Fruit fly (Drosophila melanogaster) whole organism, embryonic: ENCODE measurements around the gene cerv.

ENCODE experiments used
- ATbp ChIP-seq: fragments of 200-800 bp; sonication (Bioruptor generic); optimal IDR thresholded peaks from 2 replicates; lab custom pipeline; 2017; ENCODE audit warnings: missing biosample characterization, mild to moderate bottlenecking, missing genetic modification characterization, missing genetic modification reagents
- Aef1 ChIP-seq: fragments of 200-800 bp; sonication (Bioruptor generic); IDR thresholded peaks from 3 replicates; pipeline ENCODE4 v1.3.6; 2022; ENCODE audit warnings: missing biosample characterization, missing genetic modification characterization
- Antp ChIP-seq: fragments of 200-800 bp; sonication (Bioruptor generic); optimal IDR thresholded peaks from 3 replicates; lab custom pipeline; 2016; ENCODE audit warnings: missing biosample characterization, missing genetic modification characterization
- CG10147 ChIP-seq: fragments of 200-800 bp; sonication (Bioruptor generic); optimal IDR thresholded peaks from 2 replicates; lab custom pipeline; 2019; ENCODE audit warnings: missing biosample characterization, mild to moderate bottlenecking, missing genetic modification characterization, moderate library complexity
- CG10431 ChIP-seq: fragments of 200-800 bp; sonication (Bioruptor generic); optimal IDR thresholded peaks from 3 replicates; lab custom pipeline; 2018; ENCODE audit warnings: missing biosample characterization, mild to moderate bottlenecking, missing genetic modification characterization
- CG11560 ChIP-seq: fragments of 200-800 bp; sonication (Bioruptor generic); IDR thresholded peaks from 3 replicates; pipeline ENCODE4 v1.3.6; 2022; ENCODE audit warnings: missing biosample characterization, missing genetic modification characterization
- CG12659 ChIP-seq: fragments of 200-800 bp; sonication (Bioruptor generic); optimal IDR thresholded peaks from 3 replicates; lab custom pipeline; 2017; ENCODE audit warnings: mild to moderate bottlenecking, missing biosample characterization, missing genetic modification reagents, missing genetic modification characterization
- CG14050 ChIP-seq: fragments of 200-800 bp; sonication (Bioruptor generic); IDR thresholded peaks from 3 replicates; pipeline ENCODE4 v1.3.6; 2022; ENCODE audit warnings: missing biosample characterization, missing genetic modification characterization
- CG14441 ChIP-seq: fragments of 200-800 bp; sonication (Bioruptor generic); IDR thresholded peaks from 2 replicates; pipeline ENCODE4 v1.3.6; 2022; ENCODE audit warnings: missing biosample characterization, missing genetic modification characterization
- CG15479 ChIP-seq: fragments of 200-800 bp; sonication (Bioruptor generic); optimal IDR thresholded peaks from 3 replicates; lab custom pipeline; 2019; ENCODE audit warnings: missing biosample characterization, mild to moderate bottlenecking, missing genetic modification characterization, moderate library complexity
- CG1602 ChIP-seq: fragments of 200-800 bp; sonication (Bioruptor generic); optimal IDR thresholded peaks from 3 replicates; lab custom pipeline; 2016; ENCODE audit warnings: missing biosample characterization, missing genetic modification characterization
- CG16863 ChIP-seq: fragments of 200-800 bp; sonication (Bioruptor generic); optimal IDR thresholded peaks from 3 replicates; lab custom pipeline; 2016; ENCODE audit warnings: missing biosample characterization, missing genetic modification characterization
- CG17802 ChIP-seq: fragments of 200-800 bp; sonication (Bioruptor generic); optimal IDR thresholded peaks from 2 replicates; lab custom pipeline; 2018; ENCODE audit warnings: missing biosample characterization, mild to moderate bottlenecking, missing genetic modification characterization, moderate library complexity
- CG2712 ChIP-seq: fragments of 200-800 bp; optimal IDR thresholded peaks from 3 replicates; lab custom pipeline; 2019; ENCODE audit warnings: missing biosample characterization, mild to moderate bottlenecking, missing genetic modification characterization, moderate library complexity
- CG2889 ChIP-seq: fragments of 200-800 bp; sonication (Bioruptor generic); IDR thresholded peaks from 3 replicates; pipeline ENCODE4 v1.3.6; 2022; ENCODE audit warnings: missing biosample characterization, missing genetic modification characterization
- CG31365 ChIP-seq: fragments of 200-800 bp; sonication (Bioruptor generic); optimal IDR thresholded peaks from 2 replicates; lab custom pipeline; 2018; ENCODE audit warnings: missing biosample characterization, mild to moderate bottlenecking, missing genetic modification characterization
- CG31388 ChIP-seq: fragments of 200-800 bp; sonication (Bioruptor generic); optimal IDR thresholded peaks from 2 replicates; lab custom pipeline; 2016; ENCODE audit warnings: missing biosample characterization, missing genetic modification characterization
- CG6654 ChIP-seq: fragments of 200-800 bp; sonication (Bioruptor generic); optimal IDR thresholded peaks from 2 replicates; lab custom pipeline; 2017; ENCODE audit warnings: missing biosample characterization, mild to moderate bottlenecking, missing genetic modification characterization
- CG7372 ChIP-seq: fragments of 200-800 bp; sonication (Bioruptor generic); IDR thresholded peaks from 2 replicates; pipeline ENCODE4 v1.3.6; 2022; ENCODE audit warnings: missing biosample characterization, missing genetic modification characterization
- CG9817 ChIP-seq: fragments of 200-800 bp; sonication (Bioruptor generic); optimal IDR thresholded peaks from 2 replicates; lab custom pipeline; 2018; ENCODE audit warnings: missing biosample characterization, mild to moderate bottlenecking, missing genetic modification characterization, moderate library complexity
- CTCF ChIP-seq: fragments of 200-800 bp; sonication (Bioruptor generic); optimal IDR thresholded peaks from 2 replicates; lab custom pipeline; 2017; ENCODE audit warnings: missing biosample characterization, mild to moderate bottlenecking, missing genetic modification characterization, moderate library complexity
- CoRest ChIP-seq: fragments of 200-800 bp; sonication (Bioruptor generic); optimal IDR thresholded peaks from 3 replicates; lab custom pipeline; 2018; ENCODE audit warnings: missing biosample characterization, mild to moderate bottlenecking, missing genetic modification characterization, moderate library complexity
- CrebB ChIP-seq: fragments of 200-800 bp; sonication (Bioruptor generic); optimal IDR thresholded peaks from 3 replicates; lab custom pipeline; 2018; ENCODE audit warnings: missing biosample characterization, mild to moderate bottlenecking, missing genetic modification characterization
- H2.0 ChIP-seq: fragments of 200-800 bp; sonication (Bioruptor generic); IDR thresholded peaks from 2 replicates; pipeline ENCODE4 v1.3.6; 2022; ENCODE audit warnings: missing biosample characterization, missing genetic modification characterization
- HmgD ChIP-seq: fragments of 200-800 bp; sonication (Bioruptor generic); optimal IDR thresholded peaks from 3 replicates; lab custom pipeline; 2016; ENCODE audit warnings: missing biosample characterization, missing genetic modification characterization
- Mad ChIP-seq: fragments of 200-800 bp; sonication (Bioruptor generic); optimal IDR thresholded peaks from 2 replicates; lab custom pipeline; 2016; ENCODE audit warnings: missing biosample characterization, missing genetic modification characterization
- Nf-YA ChIP-seq: fragments of 200-800 bp; sonication (Bioruptor generic); IDR thresholded peaks from 2 replicates; pipeline ENCODE4 v1.3.6; 2022; ENCODE audit warnings: missing biosample characterization, missing genetic modification characterization
- Nf-YB ChIP-seq: fragments of 200-800 bp; sonication (Bioruptor generic); optimal IDR thresholded peaks from 3 replicates; lab custom pipeline; 2019; ENCODE audit warnings: missing biosample characterization, mild to moderate bottlenecking, missing genetic modification characterization, moderate library complexity
- Sox100B ChIP-seq: fragments of 200-800 bp; sonication (Bioruptor generic); optimal IDR thresholded peaks from 3 replicates; lab custom pipeline; 2018; ENCODE audit warnings: missing biosample characterization, mild to moderate bottlenecking, missing genetic modification characterization
- Sox102F ChIP-seq: fragments of 200-800 bp; sonication (Bioruptor generic); optimal IDR thresholded peaks from 2 replicates; lab custom pipeline; 2018; ENCODE audit warnings: missing biosample characterization, mild to moderate bottlenecking, missing genetic modification characterization, moderate library complexity
- Sry-β ChIP-seq: fragments of 200-800 bp; sonication (Bioruptor generic); optimal IDR thresholded peaks from 2 replicates; lab custom pipeline; 2018; ENCODE audit warnings: missing biosample characterization, mild to moderate bottlenecking, missing genetic modification characterization, moderate library complexity
- Xbp1 ChIP-seq: fragments of 200-800 bp; sonication (Bioruptor generic); optimal IDR thresholded peaks from 3 replicates; lab custom pipeline; 2016; ENCODE audit warnings: missing biosample characterization, mild to moderate bottlenecking, missing genetic modification characterization
- ac ChIP-seq: fragments of 200-800 bp; sonication (Bioruptor generic); optimal IDR thresholded peaks from 3 replicates; lab custom pipeline; 2017; ENCODE audit warnings: missing biosample characterization, mild to moderate bottlenecking, missing genetic modification characterization
- croc ChIP-seq: fragments of 200-800 bp; sonication (Bioruptor generic); conservative IDR thresholded peaks from 3 replicates; pipeline ENCODE4 v1.3.6; 2022; ENCODE audit warnings: missing biosample characterization, missing genetic modification characterization
- crol ChIP-seq: fragments of 200-800 bp; sonication (Bioruptor generic); IDR thresholded peaks from 2 replicates; pipeline ENCODE4 v1.3.6; 2022; ENCODE audit warnings: missing biosample characterization, missing genetic modification characterization
- danr ChIP-seq: fragments of 200-800 bp; sonication (Bioruptor generic); IDR thresholded peaks from 2 replicates; pipeline ENCODE4 v1.3.6; 2022; ENCODE audit warnings: missing biosample characterization, missing genetic modification characterization
- disco-r ChIP-seq: fragments of 200-800 bp; sonication (Bioruptor generic); optimal IDR thresholded peaks from 2 replicates; lab custom pipeline; 2016; ENCODE audit warnings: missing biosample characterization, missing genetic modification characterization
- ewg ChIP-seq: fragments of 200-800 bp; sonication (Bioruptor generic); optimal IDR thresholded peaks from 3 replicates; lab custom pipeline; 2017; ENCODE audit warnings: mild to moderate bottlenecking, missing biosample characterization, missing genetic modification reagents, missing genetic modification characterization
- gcm2 ChIP-seq: fragments of 200-800 bp; sonication (Bioruptor generic); optimal IDR thresholded peaks from 2 replicates; lab custom pipeline; 2016; ENCODE audit warnings: missing biosample characterization, missing genetic modification characterization
- h ChIP-seq: fragments of >200 bp; optimal IDR thresholded peaks from 2 replicates; lab custom pipeline; 2017
- lilli ChIP-seq: fragments of 200-800 bp; sonication (Bioruptor generic); optimal IDR thresholded peaks from 3 replicates; lab custom pipeline; 2016; ENCODE audit warnings: missing biosample characterization, missing genetic modification characterization
- mam ChIP-seq: fragments of 200-800 bp; sonication (Bioruptor generic); optimal IDR thresholded peaks from 3 replicates; lab custom pipeline; 2016; ENCODE audit warnings: missing biosample characterization, missing genetic modification characterization
- nom ChIP-seq: fragments of 200-800 bp; sonication (Bioruptor generic); optimal IDR thresholded peaks from 2 replicates; lab custom pipeline; 2017; ENCODE audit warnings: missing biosample characterization, missing genetic modification characterization, mild to moderate bottlenecking, moderate library complexity, missing genetic modification reagents
- onecut ChIP-seq: fragments of 200-800 bp; sonication (Bioruptor generic); IDR thresholded peaks from 2 replicates; pipeline ENCODE4 v1.3.6; 2022; ENCODE audit warnings: missing biosample characterization, missing genetic modification characterization
- pnt ChIP-seq: fragments of 200-800 bp; sonication (Bioruptor generic); optimal IDR thresholded peaks from 3 replicates; lab custom pipeline; 2016; ENCODE audit warnings: missing biosample characterization, missing genetic modification characterization
- pum ChIP-seq: fragments of 200-800 bp; sonication (Bioruptor generic); optimal IDR thresholded peaks from 2 replicates; lab custom pipeline; 2016; ENCODE audit warnings: missing biosample characterization, missing genetic modification characterization
- rib ChIP-seq: fragments of 200-800 bp; sonication (Bioruptor generic); IDR thresholded peaks from 2 replicates; pipeline ENCODE4 v1.3.6; 2022; ENCODE audit warnings: missing biosample characterization, missing genetic modification characterization
- stc ChIP-seq: fragments of 200-800 bp; sonication (Bioruptor generic); IDR thresholded peaks from 2 replicates; pipeline ENCODE4 v1.3.6; 2022; ENCODE audit warnings: missing biosample characterization, missing genetic modification characterization
- tap ChIP-seq: fragments of 200-800 bp; optimal IDR thresholded peaks from 3 replicates; lab custom pipeline; 2019; ENCODE audit warnings: missing biosample characterization, mild to moderate bottlenecking, missing genetic modification characterization, moderate library complexity
- trh ChIP-seq: fragments of 200-800 bp; sonication (Bioruptor generic); optimal IDR thresholded peaks from 2 replicates; lab custom pipeline; 2016; ENCODE audit warnings: missing biosample characterization, missing genetic modification characterization
- ttk ChIP-seq: fragments of 200-800 bp; sonication (Bioruptor generic); IDR thresholded peaks from 2 replicates; pipeline ENCODE4 v2.1.2; 2022; ENCODE audit warnings: missing biosample characterization, missing genetic modification characterization
- unpg ChIP-seq: fragments of 200-800 bp; sonication (Bioruptor generic); optimal IDR thresholded peaks from 3 replicates; lab custom pipeline; 2018; ENCODE audit warnings: missing biosample characterization, mild to moderate bottlenecking, missing genetic modification characterization, moderate library complexity

Gene cerv

DNA sequence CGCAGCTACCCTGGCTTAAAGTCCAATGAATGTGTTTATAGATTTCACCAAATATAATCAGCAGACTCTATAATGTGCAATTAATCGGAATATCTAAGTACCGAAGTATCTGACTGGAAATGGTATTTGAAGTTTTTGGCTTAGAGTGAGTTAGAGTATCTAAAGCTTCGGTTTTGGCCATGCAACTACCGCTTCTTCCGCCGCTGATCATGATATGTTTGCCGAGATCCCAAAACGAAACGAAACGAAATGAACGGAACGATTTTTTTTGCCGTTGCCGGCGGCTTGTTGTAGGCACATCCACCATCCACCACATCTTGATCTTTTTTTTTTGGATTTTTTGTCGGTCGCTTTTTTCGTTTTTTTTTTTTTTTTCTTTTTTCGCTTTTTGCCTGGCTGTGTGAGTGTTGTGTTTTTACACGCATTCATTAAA lies 45.0 kb upstream of the cerv start (continued):
- peak; percentile 81 for TF ChIP-seq CG9817
- TF ChIP-seq CG6654, result peak; percentile 29
- TF ChIP-seq mam (GFP tag; lab: Kevin White, UChicago), result peak; percentile 82
- TF ChIP-seq CG1602, result peak; percentile 53
- TF ChIP-seq HmgD (GFP tag; lab: Kevin White, UChicago), result no peak
- TF ChIP-seq disco-r, result no peak
- TF ChIP-seq CG7372, result peak; percentile 86
- TF ChIP-seq CG10431, result no peak
- TF ChIP-seq CG2712, result peak; percentile 73
- peak; percentile 86 for TF ChIP-seq Aef1
- peak; percentile 73 for TF ChIP-seq Nf-YA (GFP tag; lab: Robert Waterston, UW)
- peak; percentile 83 for TF ChIP-seq CoRest (tag; lab: Kevin White, UChicago)
- TF ChIP-seq CrebB, result peak; percentile 54
- TF ChIP-seq CG11560, result peak; percentile 71
- peak; percentile 86 for TF ChIP-seq H2.0 (GFP tag; lab: Robert Waterston, UW)
- TF ChIP-seq trh (GFP tag; lab: Kevin White, UChicago), result peak; percentile 15
- peak; percentile 77 for TF ChIP-seq ATbp (GFP tag; lab: Kevin White, UChicago)
- TF ChIP-seq Sox102F, result peak; percentile 85
- TF ChIP-seq CTCF (GFP tag; lab: Kevin White, UChicago), result no peak
- TF ChIP-seq CG16863 (GFP tag; lab: Kevin White, UChicago), result peak; percentile 57
- peak; percentile 73 for TF ChIP-seq Sox100B (GFP tag; lab: Kevin White, UChicago)
- peak; percentile 43; the same call in 1 of the 2 replicates for TF ChIP-seq crol (GFP tag; lab: Robert Waterston, UW)
- TF ChIP-seq CG17802 (tag; lab: Kevin White, UChicago), result peak; percentile 26
- TF ChIP-seq nom (GFP tag; lab: Kevin White, UChicago), result peak; percentile 84
- peak; percentile 61 for TF ChIP-seq ewg (GFP tag; lab: Kevin White, UChicago)
- peak; percentile 72; the same call in 1 of the 2 replicates for TF ChIP-seq rib (GFP tag; lab: Robert Waterston, UW)
- no peak for TF ChIP-seq h
- TF ChIP-seq pnt (GFP tag; lab: Kevin White, UChicago), result peak; percentile 89
- peak; percentile 77 for TF ChIP-seq danr
- TF ChIP-seq CG10147 (GFP tag; lab: Kevin White, UChicago), result peak; percentile 69
- peak; percentile 90 for TF ChIP-seq pum
- TF ChIP-seq ttk (GFP tag; lab: Robert Waterston, UW), result peak; percentile 90
- peak; percentile 79 for TF ChIP-seq Xbp1 (GFP tag; lab: Kevin White, UChicago)
- TF ChIP-seq CG31388, result peak; percentile 8
- TF ChIP-seq Sry-β (GFP tag; lab: Kevin White, UChicago), result no peak
- peak; percentile 46 for TF ChIP-seq CG31365
- peak; percentile 1 for TF ChIP-seq gcm2 (GFP tag; lab: Kevin White, UChicago)
- TF ChIP-seq CG15479 (GFP tag; lab: Kevin White, UChicago), result no peak
- TF ChIP-seq CG14441 (GFP tag; lab: Robert Waterston, UW), result peak; percentile 88
- no peak for TF ChIP-seq ac (GFP tag; lab: Kevin White, UChicago)
- TF ChIP-seq Antp (GFP tag; lab: Kevin White, UChicago), result peak; percentile 92
- peak; percentile 70; the same call in 2 of the 3 replicates for TF ChIP-seq croc (GFP tag; lab: Robert Waterston, UW)
- peak; percentile 24 for TF ChIP-seq Nf-YB (GFP tag; lab: Kevin White, UChicago)
- TF ChIP-seq unpg (GFP tag; lab: Kevin White, UChicago), result peak; percentile 74
- peak; percentile 20 for TF ChIP-seq Mad (GFP tag; lab: Kevin White, UChicago)
- peak; percentile 78 for TF ChIP-seq CG2889 (GFP tag; lab: Robert Waterston, UW)
- peak; percentile 79 for TF ChIP-seq onecut (GFP tag; lab: Robert Waterston, UW)
- TF ChIP-seq CG12659 (GFP tag; lab: Kevin White, UChicago), result peak; percentile 67
- TF ChIP-seq CG14050 (GFP tag; lab: Robert Waterston, UW), result peak; percentile 79
- TF ChIP-seq stc, result peak; percentile 85
- TF ChIP-seq lilli (GFP tag; lab: Kevin White, UChicago), result peak; percentile 76
- TF ChIP-seq tap (tag; lab: Kevin White, UChicago), result peak; percentile 77
